Fruit fly (Drosophila melanogaster) whole organism: Measurements from ENCODE around the gene Hakai.

ENCODE experiments used
- CG8478 ChIP-seq: fragments of >200 bp; optimal IDR thresholded peaks from 2 replicates; lab custom pipeline; 2018; ENCODE audit warnings: inconsistent platforms
- Dll ChIP-seq: fragments of >200 bp; optimal IDR thresholded peaks from 2 replicates; lab custom pipeline; 2017
- pan ChIP-seq: fragments of >200 bp; optimal IDR thresholded peaks from 2 replicates; lab custom pipeline; 2017
- usp ChIP-seq: fragments of >200 bp; optimal IDR thresholded peaks from 2 replicates; lab custom pipeline; 2017; ENCODE audit warnings: missing biosample characterization, missing genetic modification characterization, mixed read lengths

DNA sequence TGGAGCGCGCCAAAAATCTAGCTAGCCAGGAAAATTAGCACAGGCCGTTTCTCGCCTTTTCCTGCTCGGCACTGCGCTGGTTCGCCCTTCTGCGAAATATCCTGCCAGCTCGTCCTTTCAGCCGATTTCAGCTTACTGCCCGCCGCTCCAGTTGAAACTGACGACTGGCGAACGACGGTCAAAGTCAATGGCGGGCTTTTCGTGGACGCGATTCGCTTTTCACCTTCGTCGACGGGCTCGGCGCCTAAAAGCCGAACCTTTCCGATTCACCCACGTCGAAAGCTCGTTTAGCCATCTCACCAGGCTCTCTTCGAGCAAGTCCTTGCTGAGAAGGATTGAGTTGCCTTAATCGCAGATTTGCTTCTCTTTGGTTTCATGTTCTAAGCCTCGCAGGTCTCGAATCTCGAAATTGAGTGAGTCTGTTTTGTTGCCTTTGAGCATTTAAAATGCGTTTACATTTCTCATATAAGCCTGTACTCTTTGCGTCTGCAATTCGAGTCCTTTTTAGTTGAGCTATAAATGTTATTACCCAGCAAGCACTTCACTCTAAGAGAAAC, 23.2 kb upstream of the Hakai start:
- no peak for TF ChIP-seq usp (GFP tag; lab: Kevin White, UChicago)
- TF ChIP-seq CG8478 (lab: Kevin White, UChicago) = no peak
- TF ChIP-seq Dll (lab: Kevin White, UChicago) = no peak
- TF ChIP-seq pan (lab: Kevin White, UChicago) = no peak
